Fruit fly (Drosophila melanogaster) whole organism, adult: ENCODE data around the gene Meltrin.

Experiments used
- CG11617 ChIP-seq: fragments of 200-800 bp; sonication (Bioruptor generic); optimal IDR thresholded peaks from 2 replicates; lab custom pipeline; 2017; ENCODE audit warnings: mild to moderate bottlenecking, missing biosample characterization, missing genetic modification reagents, missing genetic modification characterization
- CG12768 ChIP-seq: fragments of 200-800 bp; sonication (Bioruptor generic); optimal IDR thresholded peaks from 2 replicates; lab custom pipeline; 2017; ENCODE audit warnings: missing biosample characterization, missing genetic modification characterization, mild to moderate bottlenecking, moderate library complexity, missing genetic modification reagents
- CG14711 ChIP-seq: fragments of 200-800 bp; sonication (Bioruptor generic); optimal IDR thresholded peaks from 2 replicates; lab custom pipeline; 2018; ENCODE audit warnings: missing biosample characterization, mild to moderate bottlenecking, missing genetic modification characterization, moderate library complexity
- CG1620 ChIP-seq: fragments of 200-800 bp; sonication (Bioruptor generic); optimal IDR thresholded peaks from 2 replicates; lab custom pipeline; 2016; ENCODE audit warnings: missing biosample characterization, missing genetic modification characterization
- CG33017 ChIP-seq: fragments of 200-800 bp; sonication (Bioruptor generic); optimal IDR thresholded peaks from 2 replicates; lab custom pipeline; 2018; ENCODE audit warnings: missing biosample characterization, mild to moderate bottlenecking, missing genetic modification characterization, moderate library complexity
- CG5204 ChIP-seq: fragments of 200-800 bp; sonication (Bioruptor generic); optimal IDR thresholded peaks from 2 replicates; lab custom pipeline; 2016; ENCODE audit warnings: missing biosample characterization, missing genetic modification characterization
- CG7045 ChIP-seq: fragments of 200-800 bp; sonication (Bioruptor generic); optimal IDR thresholded peaks from 2 replicates; lab custom pipeline; 2017; ENCODE audit warnings: missing biosample characterization, mild to moderate bottlenecking, missing genetic modification characterization
- CG7101 ChIP-seq: fragments of 200-800 bp; sonication (Bioruptor generic); optimal IDR thresholded peaks from 2 replicates; lab custom pipeline; 2018; ENCODE audit warnings: missing biosample characterization, mild to moderate bottlenecking, missing genetic modification characterization, moderate library complexity
- Clk ChIP-seq: fragments of 200-800 bp; sonication (Bioruptor generic); optimal IDR thresholded peaks from 2 replicates; lab custom pipeline; 2017; ENCODE audit warnings: missing biosample characterization, missing genetic modification characterization
- Crg-1 ChIP-seq: fragments of 200-800 bp; sonication (Bioruptor generic); optimal IDR thresholded peaks from 2 replicates; lab custom pipeline; 2016; ENCODE audit warnings: missing biosample characterization, missing genetic modification characterization
- Hr96 ChIP-seq: fragments of 200-800 bp; sonication (Bioruptor generic); optimal IDR thresholded peaks from 2 replicates; lab custom pipeline; 2016; ENCODE audit warnings: missing biosample characterization, missing genetic modification characterization
- Mnt ChIP-seq: fragments of 200-800 bp; sonication (Bioruptor generic); optimal IDR thresholded peaks from 2 replicates; lab custom pipeline; 2016; ENCODE audit warnings: missing biosample characterization, mild to moderate bottlenecking, missing genetic modification characterization
- bab1 ChIP-seq: fragments of 200-800 bp; sonication (Bioruptor generic); optimal IDR thresholded peaks from 3 replicates; lab custom pipeline; 2019; ENCODE audit warnings: missing biosample characterization, mild to moderate bottlenecking, missing genetic modification characterization, moderate library complexity
- cic ChIP-seq: fragments of 200-800 bp; sonication (Bioruptor generic); optimal IDR thresholded peaks from 2 replicates; lab custom pipeline; 2017; ENCODE audit warnings: missing biosample characterization, mild to moderate bottlenecking, missing genetic modification characterization, moderate library complexity
- cnc ChIP-seq, 2 experiments: fragments of >200 bp; optimal IDR thresholded peaks; 2 replicates each; lab custom pipeline; 2017
- kay ChIP-seq: fragments of 200-800 bp; sonication (Bioruptor generic); peaks from one replicate; lab custom pipeline; 2016; ENCODE audit warnings: missing biosample characterization, missing genetic modification characterization, borderline replicate concordance
- ovo ChIP-seq: fragments of 200-800 bp; sonication (Bioruptor generic); optimal IDR thresholded peaks from 2 replicates; lab custom pipeline; 2016; ENCODE audit warnings: missing biosample characterization, missing genetic modification characterization
- pad ChIP-seq: fragments of 200-800 bp; sonication (Bioruptor generic); optimal IDR thresholded peaks from 3 replicates; lab custom pipeline; 2017; ENCODE audit warnings: missing biosample characterization, missing genetic modification characterization, mild to moderate bottlenecking, moderate library complexity, missing genetic modification reagents
- tj ChIP-seq: fragments of 200-800 bp; sonication (Bioruptor generic); optimal IDR thresholded peaks from 3 replicates; lab custom pipeline; 2017; ENCODE audit warnings: missing biosample characterization, mild to moderate bottlenecking, missing genetic modification characterization, moderate library complexity
- toe ChIP-seq: fragments of 200-800 bp; sonication (Bioruptor generic); optimal IDR thresholded peaks from 2 replicates; lab custom pipeline; 2016; ENCODE audit warnings: missing biosample characterization, missing genetic modification characterization

Meltrin gene

dm6 chr3R:14680112-14680665 lies 16.9 kb downstream of the Meltrin start:
- TF ChIP-seq cic (GFP tag; lab: Kevin White, UChicago) (peak; percentile 89), pad (peak; percentile 67), CG12768 (GFP tag; lab: Kevin White, UChicago) (peak; percentile 83), toe (GFP tag; lab: Kevin White, UChicago) (peak; percentile 77), CG11617 (GFP tag; lab: Kevin White, UChicago) (peak; percentile 81), cnc (optimal IDR thresholded peaks at IDR 0.05; lab: Kevin White, UChicago) (no peak), CG14711 (tag; lab: Kevin White, UChicago) (peak; percentile 23), Hr96 (GFP tag; lab: Kevin White, UChicago) (peak; percentile 64), Mnt (GFP tag; lab: Kevin White, UChicago) (peak; percentile 74), CG5204 (GFP tag; lab: Kevin White, UChicago) (peak; percentile 61), CG1620 (peak; percentile 37), kay (GFP tag; lab: Kevin White, UChicago) (peak; percentile 78), ovo (GFP tag; lab: Kevin White, UChicago) (peak; percentile 63), bab1 (GFP tag; lab: Kevin White, UChicago) (no peak), tj (GFP tag; lab: Kevin White, UChicago) (no peak), CG7101 (tag; lab: Kevin White, UChicago) (peak; percentile 65), CG33017 (tag; lab: Kevin White, UChicago) (peak; percentile 63), Clk (GFP tag; lab: Kevin White, UChicago) (peak; percentile 79), Crg-1 (GFP tag; lab: Kevin White, UChicago) (peak; percentile 88), CG7045 (GFP tag; lab: Kevin White, UChicago) (peak; percentile 77)

dm6 chr3R:14679381-14680111 lies 17.5 kb downstream of the Meltrin start:
- TF ChIP-seq CG7101 (tag; lab: Kevin White, UChicago) (no peak), CG5204 (GFP tag; lab: Kevin White, UChicago) (no peak), toe (GFP tag; lab: Kevin White, UChicago) (no peak), bab1 (GFP tag; lab: Kevin White, UChicago) (no peak), CG1620 (no peak), Hr96 (GFP tag; lab: Kevin White, UChicago) (no peak), CG11617 (GFP tag; lab: Kevin White, UChicago) (no peak), CG33017 (tag; lab: Kevin White, UChicago) (no peak), kay (GFP tag; lab: Kevin White, UChicago) (no peak), cnc (optimal IDR thresholded peaks at IDR 0.05; lab: Kevin White, UChicago) (no peak), Clk (GFP tag; lab: Kevin White, UChicago) (no peak)

- TF ChIP-seq tj (GFP tag; lab: Kevin White, UChicago), result no peak
- TF ChIP-seq CG12768 (GFP tag; lab: Kevin White, UChicago), result no peak
- TF ChIP-seq CG14711 (tag; lab: Kevin White, UChicago), result no peak
- TF ChIP-seq Clk (GFP tag; lab: Kevin White, UChicago), result no peak
- no peak for TF ChIP-seq CG7101 (tag; lab: Kevin White, UChicago)
- no peak for TF ChIP-seq CG1620
- TF ChIP-seq CG5204 (GFP tag; lab: Kevin White, UChicago), result no peak
- no peak for TF ChIP-seq pad
- TF ChIP-seq Hr96 (GFP tag; lab: Kevin White, UChicago), result no peak
Observed at dm6 chr3R:14677814-14678213, 19.3 kb downstream of the Meltrin start.

dm6 chr3R:14677065-14677464 lies 20.0 kb downstream of the Meltrin start:
- TF ChIP-seq kay (GFP tag; lab: Kevin White, UChicago) (peak; percentile 29), cic (GFP tag; lab: Kevin White, UChicago) (no peak)

dm6 chr3R:14674762-14675161 lies 22.3 kb downstream of the Meltrin start:
- TF ChIP-seq toe (GFP tag; lab: Kevin White, UChicago), result no peak

dm6 chr3R:14672915-14673314 lies 24.2 kb downstream of the Meltrin start:
- no peak for TF ChIP-seq CG7045 (GFP tag; lab: Kevin White, UChicago)
- TF ChIP-seq Clk (GFP tag; lab: Kevin White, UChicago), result no peak
- no peak for TF ChIP-seq CG33017 (tag; lab: Kevin White, UChicago)
- no peak for TF ChIP-seq cic (GFP tag; lab: Kevin White, UChicago)
- TF ChIP-seq cnc (optimal IDR thresholded peaks at IDR 0.05; lab: Kevin White, UChicago), result no peak
- no peak for TF ChIP-seq Mnt (GFP tag; lab: Kevin White, UChicago)
- no peak for TF ChIP-seq CG12768 (GFP tag; lab: Kevin White, UChicago)

dm6 chr3R:14670840-14671239 lies 26.3 kb downstream of the Meltrin start:
- TF ChIP-seq bab1 (GFP tag; lab: Kevin White, UChicago) (no peak), CG11617 (GFP tag; lab: Kevin White, UChicago) (no peak), cic (GFP tag; lab: Kevin White, UChicago) (no peak), CG7101 (tag; lab: Kevin White, UChicago) (peak; percentile 46), Hr96 (GFP tag; lab: Kevin White, UChicago) (no peak), CG12768 (GFP tag; lab: Kevin White, UChicago) (no peak), CG33017 (tag; lab: Kevin White, UChicago) (peak; percentile 5), tj (GFP tag; lab: Kevin White, UChicago) (no peak), kay (GFP tag; lab: Kevin White, UChicago) (no peak), Clk (GFP tag; lab: Kevin White, UChicago) (no peak), CG7045 (GFP tag; lab: Kevin White, UChicago) (no peak), Crg-1 (GFP tag; lab: Kevin White, UChicago) (no peak), pad (no peak), CG1620 (no peak), CG5204 (GFP tag; lab: Kevin White, UChicago) (no peak), Mnt (GFP tag; lab: Kevin White, UChicago) (no peak), toe (GFP tag; lab: Kevin White, UChicago) (no peak), ovo (GFP tag; lab: Kevin White, UChicago) (no peak)
